Worm (Caenorhabditis elegans) whole organism, mixed stage, embryonic: ENCODE data around the gene srw-120.

ENCODE experiments used
- ceh-83 ChIP-seq: fragments of 200-800 bp; sonication (Bioruptor generic); optimal IDR thresholded peaks from 2 replicates; lab custom pipeline; 2018; ENCODE audit warnings: mild to moderate bottlenecking, missing genetic modification characterization, missing compliant biosample characterization
- nhr-12 ChIP-seq: fragments of 150-350 bp; optimal IDR thresholded peaks from 2 replicates; lab custom pipeline; 2014; ENCODE audit warnings: missing biosample characterization, missing genetic modification characterization
- pha-4 ChIP-seq: fragments of 150-350 bp; optimal IDR thresholded peaks from 2 replicates; lab custom pipeline; 2018; ENCODE audit warnings: missing biosample characterization, missing genetic modification reagents, missing genetic modification characterization
- unc-62 ChIP-seq: fragments of 150-350 bp; optimal IDR thresholded peaks from 2 replicates; lab custom pipeline; 2014; ENCODE audit warnings: missing biosample characterization, missing genetic modification reagents, missing genetic modification characterization
- ztf-11 ChIP-seq: fragments of 150-350 bp; optimal IDR thresholded peaks from 2 replicates; lab custom pipeline; 2014; ENCODE audit warnings: missing biosample characterization, missing genetic modification characterization

- no peak for TF ChIP-seq unc-62 (GFP tag; lab: Kevin White, UChicago)
- TF ChIP-seq nhr-12 (tag; lab: Kevin White, UChicago), result no peak
- no peak for TF ChIP-seq ceh-83 (GFP tag; lab: Kevin White, UChicago)
- TF ChIP-seq ztf-11 (tag; lab: Kevin White, UChicago), result no peak
- no peak for TF ChIP-seq pha-4 (tag; lab: Kevin White, UChicago)
These were observed 3.9 kb downstream of the srw-120 start for ce11 chrV:2992060-2992459.
